Worm (Caenorhabditis elegans): ENCODE results near the gene srx-3.

srx-3 gene

ce11 chrV:9005243-9005642, at the start of gene srx-3:
TSS of gene srx-3 (plus strand) at chrV:9005543.
- no peak for TF ChIP-seq unc-62 (GFP tag; optimal IDR thresholded peaks at IDR 0.05)

ce11 chrV:8956387-8957095, 48.8 kb upstream of the srx-3 start, which contains the start of gene ttc-17:
TSS of gene ttc-17 (plus strand) at chrV:8957045.
- TF ChIP-seq unc-62 (GFP tag; optimal IDR thresholded peaks at IDR 0.05): no peak

ce11 chrV:8964055-8964758, 41.1 kb upstream of the srx-3 start, which contains the start of gene nhr-44:
TSS of gene nhr-44 (minus strand) at chrV:8964105.
- TF ChIP-seq unc-62 (GFP tag; optimal IDR thresholded peaks at IDR 0.05): no peak

- no peak for TF ChIP-seq unc-62 (GFP tag; optimal IDR thresholded peaks at IDR 0.05)
These were observed 39.3 kb upstream of the srx-3 start, which contains the start of gene nhr-219 for ce11 chrV:8966086-8966485. TSS of gene nhr-219 (minus strand) at chrV:8966186.

- no peak for TF ChIP-seq unc-62 (GFP tag; optimal IDR thresholded peaks at IDR 0.05)
These were observed 33.1 kb upstream of the srx-3 start, which contains the start of gene nhr-195 for ce11 chrV:8972271-8972670. TSS of gene nhr-195 (minus strand) at chrV:8972371.

ce11 chrV:8974889-8975422, 30.4 kb upstream of the srx-3 start, which contains the start of gene nhr-143:
TSS of gene nhr-143 (minus strand) at chrV:8974939.
- no peak for TF ChIP-seq unc-62 (GFP tag; optimal IDR thresholded peaks at IDR 0.05)

ce11 chrV:8977895-8978294, 27.4 kb upstream of the srx-3 start:
- no peak for TF ChIP-seq unc-62 (GFP tag; optimal IDR thresholded peaks at IDR 0.05)

ce11 chrV:8980845-8981244, 24.5 kb upstream of the srx-3 start, which contains the start of gene str-84:
TSS of gene str-84 (minus strand) at chrV:8980945.
- no peak for TF ChIP-seq unc-62 (GFP tag; optimal IDR thresholded peaks at IDR 0.05)

- no peak for TF ChIP-seq unc-62 (GFP tag; optimal IDR thresholded peaks at IDR 0.05)
These were observed 21.7 kb upstream of the srx-3 start, which contains the start of gene str-86 for ce11 chrV:8983604-8984003. TSS of gene str-86 (minus strand) at chrV:8983704.

ce11 chrV:8984783-8985182, 20.6 kb upstream of the srx-3 start:
- no peak for TF ChIP-seq unc-62 (GFP tag; optimal IDR thresholded peaks at IDR 0.05)

- no peak for TF ChIP-seq unc-62 (GFP tag; optimal IDR thresholded peaks at IDR 0.05)
These were observed 19.6 kb upstream of the srx-3 start, which contains the start of gene str-85 for ce11 chrV:8985740-8986139. TSS of gene str-85 (minus strand) at chrV:8985840.

ce11 chrV:8988104-8988503, 17.2 kb upstream of the srx-3 start, which contains the start of gene str-87:
TSS of gene str-87 (minus strand) at chrV:8988204.
- TF ChIP-seq unc-62 (GFP tag; optimal IDR thresholded peaks at IDR 0.05): no peak

ce11 chrV:8990194-8990649, 15.1 kb upstream of the srx-3 start, which contains the start of gene F59E11.7:
TSS of gene F59E11.7 (plus strand) at chrV:8990244.
- no peak for TF ChIP-seq unc-62 (GFP tag; optimal IDR thresholded peaks at IDR 0.05)

ce11 chrV:8991679-8992078, 13.7 kb upstream of the srx-3 start, which contains the start of gene F59E11.6:
TSS of gene F59E11.6 (plus strand) at chrV:8991789.
- no peak for TF ChIP-seq unc-62 (GFP tag; optimal IDR thresholded peaks at IDR 0.05)

- TF ChIP-seq unc-62 (GFP tag; optimal IDR thresholded peaks at IDR 0.05): no peak
These were observed 11.1 kb upstream of the srx-3 start for ce11 chrV:8994272-8994671.

- TF ChIP-seq unc-62 (GFP tag; optimal IDR thresholded peaks at IDR 0.05): no peak
These were observed 10.5 kb upstream of the srx-3 start, which contains the start of gene F59E11.5 for ce11 chrV:8994801-8995200. TSS of gene F59E11.5 (plus strand) at chrV:8995101.

All from whole organism, dauer.